Fruit fly (Drosophila melanogaster) S2 (cell line): ENCODE data around the gene RpS13.

ENCODE experiments used
- CG8478 ChIP-seq: fragments of >200 bp; optimal IDR thresholded peaks from 2 replicates; lab custom pipeline; 2018
- CTCF ChIP-seq, 2 experiments: fragments of >200 bp; optimal IDR thresholded peaks; 2 replicates each; lab custom pipeline; 2018

Gene RpS13

DNA sequence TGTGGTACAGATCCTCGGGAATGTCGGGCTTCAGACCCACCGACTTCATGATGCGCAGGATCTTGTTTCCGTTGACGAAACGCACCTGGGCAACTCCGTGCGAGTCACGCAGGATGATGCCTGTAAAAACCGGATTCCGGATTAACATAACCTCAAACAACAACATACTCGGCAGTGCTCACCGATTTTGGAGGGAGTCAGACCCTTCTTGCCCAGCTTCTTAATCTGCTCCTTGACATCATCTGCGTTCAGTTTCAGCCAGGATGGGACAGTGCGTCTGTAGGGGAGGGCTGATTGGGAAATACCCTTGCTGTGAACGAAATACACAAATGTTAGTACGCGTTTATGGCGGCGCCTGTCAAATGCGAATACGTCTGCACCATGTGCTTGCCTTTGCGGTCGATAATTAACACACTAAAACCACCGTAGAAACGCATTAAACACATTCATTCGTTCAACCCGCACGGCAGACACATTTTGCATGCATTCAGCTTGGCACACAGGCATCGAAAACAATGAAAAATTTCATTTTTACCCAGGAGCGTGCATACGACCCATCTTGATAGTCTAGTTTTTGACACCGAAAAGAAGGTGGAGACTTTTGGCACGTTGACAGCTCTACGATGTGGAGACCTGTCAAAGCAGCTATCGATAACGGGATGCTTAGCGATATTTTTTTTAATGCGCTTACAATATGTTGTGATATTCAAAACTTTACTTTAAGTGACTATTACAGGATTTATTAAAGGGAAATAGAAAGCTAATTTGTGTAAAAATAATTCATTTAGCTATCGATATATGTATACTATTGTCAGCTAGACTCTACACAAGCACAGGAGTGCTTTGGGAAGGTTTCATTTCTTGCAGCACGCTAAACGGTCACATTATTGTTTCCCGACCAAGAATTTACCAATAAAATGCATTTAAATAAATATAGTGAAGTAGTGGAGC lies at the start of gene RpS13, which contains the start of gene CSN8:
Gene RpS13, minus strand, starts transcription at position 657 of the 951 bp plus-strand sequence.
Gene CSN8, plus strand, starts transcription at position 850 of the 951 bp plus-strand sequence.
- TF ChIP-seq CG8478 (lab: Kevin White, UChicago), result no peak
- TF ChIP-seq CTCF (optimal IDR thresholded peaks at IDR 0.05; lab: Kevin White, UChicago), result no peak

DNA sequence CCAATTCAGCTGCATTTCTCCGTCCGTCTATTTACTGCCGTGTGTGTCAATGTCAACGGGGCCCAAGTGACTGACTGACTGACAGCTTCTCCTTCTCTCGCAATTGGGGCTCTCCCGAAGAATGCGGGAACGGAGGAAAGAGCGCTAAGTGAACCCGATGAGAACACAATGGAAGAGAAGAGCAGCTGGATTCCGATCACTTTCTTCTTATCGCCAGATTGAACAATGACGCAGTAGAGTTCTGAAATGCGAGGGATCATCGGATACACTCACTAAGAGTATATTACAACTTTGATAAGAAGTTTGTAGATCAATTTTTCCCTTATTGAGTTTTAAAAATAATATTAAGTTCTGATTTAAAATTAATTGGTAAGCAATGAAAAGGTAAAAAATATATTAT lies 47.1 kb upstream of the RpS13 start, which contains the start of gene Naglu:
Gene Naglu, minus strand, starts transcription at position 339 of the 400 bp plus-strand sequence.
- TF ChIP-seq CTCF (optimal IDR thresholded peaks at IDR 0.05; lab: Kevin White, UChicago), result no peak
- no peak for TF ChIP-seq CG8478 (lab: Kevin White, UChicago)

DNA sequence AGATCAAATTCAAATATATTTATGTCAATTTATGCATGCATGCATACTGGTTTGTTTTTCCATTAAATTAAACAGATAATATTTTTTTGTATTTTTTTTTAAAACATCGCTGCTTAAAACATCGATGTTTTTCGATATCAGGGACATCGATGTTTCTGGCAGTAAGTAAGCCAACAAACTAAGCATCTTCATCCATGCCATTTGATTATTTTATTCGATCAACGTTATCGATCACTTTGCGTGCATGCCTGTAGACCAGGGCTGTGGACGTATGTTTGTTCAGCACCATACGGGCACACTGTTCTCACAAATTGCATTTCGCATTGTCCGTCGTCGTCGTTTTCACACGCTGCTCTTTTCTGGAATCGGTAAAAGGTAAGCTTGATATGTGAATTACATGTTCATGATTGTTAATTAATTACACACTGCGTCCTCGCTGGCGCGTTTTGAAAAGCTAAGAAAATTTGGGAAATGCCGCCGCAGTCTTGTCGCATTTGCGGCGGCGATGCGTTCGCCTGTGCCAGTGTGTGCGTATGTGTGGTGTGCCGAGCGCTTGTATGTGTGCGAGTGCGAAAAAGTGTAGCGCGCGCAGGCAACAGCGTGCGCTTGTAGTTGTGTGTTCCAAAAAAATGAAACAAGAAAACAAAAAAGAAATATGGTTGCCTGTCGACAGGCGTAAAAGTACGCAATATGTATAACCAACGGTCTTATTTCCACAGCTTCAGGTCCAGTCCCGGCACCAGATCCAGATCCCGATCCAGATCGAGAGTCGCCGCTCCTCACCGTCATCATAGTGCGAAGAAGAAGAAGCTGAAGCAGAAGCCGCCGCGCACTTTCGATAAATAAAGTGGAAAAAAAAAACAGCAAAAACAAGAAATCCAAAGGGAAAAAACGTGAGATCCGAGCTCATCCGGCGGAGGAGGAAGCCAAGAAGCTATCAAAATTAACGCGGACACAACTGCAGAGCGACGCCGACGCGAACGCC lies 39.1 kb upstream of the RpS13 start, which contains the start of gene emb:
Gene emb, plus strand, starts transcription at position 288 of the 985 bp plus-strand sequence.
- no peak for TF ChIP-seq CG8478 (lab: Kevin White, UChicago)
- TF ChIP-seq CTCF (optimal IDR thresholded peaks at IDR 0.05; lab: Kevin White, UChicago), result peak; percentile 8 to 46

DNA sequence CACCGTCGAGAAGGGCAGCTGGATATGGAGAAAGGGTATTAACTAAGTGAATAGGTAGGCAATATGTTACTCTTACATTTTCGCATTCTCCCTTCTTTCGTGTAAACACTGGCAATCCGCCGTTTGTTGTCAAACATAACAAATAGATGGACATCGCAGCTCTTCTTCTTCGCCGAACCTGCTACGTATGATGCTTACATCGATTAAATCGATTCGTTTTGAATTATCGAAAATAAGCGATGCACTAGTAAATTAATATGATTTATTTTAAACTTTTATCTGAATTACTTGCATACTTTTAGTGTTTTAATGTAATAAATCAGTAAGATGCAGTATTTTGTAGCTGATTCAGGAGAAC lies 38.4 kb upstream of the RpS13 start, which contains the start of gene fy:
Gene fy, minus strand, starts transcription at position 353 of the 358 bp plus-strand sequence.
- TF ChIP-seq CTCF (optimal IDR thresholded peaks at IDR 0.05; lab: Kevin White, UChicago), result no peak
- no peak for TF ChIP-seq CG8478 (lab: Kevin White, UChicago)

DNA sequence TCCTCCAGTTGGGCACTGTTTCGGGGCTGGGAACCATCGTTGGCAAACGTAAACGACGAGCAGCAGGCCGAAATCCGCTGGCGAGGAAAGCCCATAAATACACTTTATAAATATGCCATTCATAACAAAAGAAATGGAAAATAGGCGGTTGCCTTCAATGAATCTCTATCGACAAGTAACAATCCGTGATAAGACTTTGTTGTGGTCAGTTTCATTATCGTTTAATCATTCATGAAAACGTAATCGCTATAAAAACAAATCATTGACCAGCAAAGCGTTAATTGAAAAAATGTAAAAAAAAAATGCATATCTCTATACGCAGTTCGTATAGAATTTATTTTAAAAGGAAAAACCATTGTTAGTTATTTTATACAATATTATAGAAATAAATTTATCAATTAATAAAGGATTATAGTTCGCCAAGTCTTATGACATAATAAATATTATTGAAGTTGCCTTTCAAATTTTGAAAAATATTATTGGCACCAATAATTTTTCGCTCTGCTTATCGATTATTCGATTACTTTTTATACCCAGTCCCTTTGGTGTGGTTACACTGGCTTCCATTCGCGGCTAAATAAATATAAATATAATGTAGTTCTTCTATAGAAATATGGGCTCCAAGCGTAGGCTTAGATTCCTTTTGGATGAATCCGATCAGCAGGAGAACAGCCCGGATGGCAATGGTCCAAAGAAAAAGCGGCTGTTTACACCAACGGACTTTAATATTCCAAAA lies 35.6 kb upstream of the RpS13 start, which contains the start of gene CG31898:
Gene CG31898, plus strand, starts transcription at position 559 of the 736 bp plus-strand sequence.
- TF ChIP-seq CG8478 (lab: Kevin White, UChicago), result no peak
- TF ChIP-seq CTCF (optimal IDR thresholded peaks at IDR 0.05; lab: Kevin White, UChicago), result no peak

DNA sequence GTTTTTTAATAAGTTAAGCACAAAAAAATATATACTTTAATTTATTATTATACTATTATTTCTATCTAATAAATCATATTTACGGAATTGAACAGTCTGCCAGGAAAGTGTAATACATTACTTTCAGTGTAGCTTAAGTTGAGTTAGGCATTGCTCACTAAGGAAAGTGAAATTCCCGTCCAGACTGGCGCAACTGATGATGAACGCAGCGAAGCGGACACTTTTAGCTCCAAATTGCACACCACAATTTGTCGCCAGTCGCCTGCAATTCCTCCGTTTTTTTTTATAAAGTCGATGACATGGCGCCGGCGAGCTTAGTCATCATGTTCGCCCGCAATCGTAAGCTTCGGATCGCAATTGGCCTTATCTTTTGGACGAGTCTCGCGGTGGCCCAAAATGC lies 34.3 kb upstream of the RpS13 start, which contains the start of gene CG13386:
Gene CG13386, plus strand, starts transcription at position 301 of the 400 bp plus-strand sequence.
- TF ChIP-seq CTCF (optimal IDR thresholded peaks at IDR 0.05; lab: Kevin White, UChicago) (no peak), CG8478 (lab: Kevin White, UChicago) (no peak)

DNA sequence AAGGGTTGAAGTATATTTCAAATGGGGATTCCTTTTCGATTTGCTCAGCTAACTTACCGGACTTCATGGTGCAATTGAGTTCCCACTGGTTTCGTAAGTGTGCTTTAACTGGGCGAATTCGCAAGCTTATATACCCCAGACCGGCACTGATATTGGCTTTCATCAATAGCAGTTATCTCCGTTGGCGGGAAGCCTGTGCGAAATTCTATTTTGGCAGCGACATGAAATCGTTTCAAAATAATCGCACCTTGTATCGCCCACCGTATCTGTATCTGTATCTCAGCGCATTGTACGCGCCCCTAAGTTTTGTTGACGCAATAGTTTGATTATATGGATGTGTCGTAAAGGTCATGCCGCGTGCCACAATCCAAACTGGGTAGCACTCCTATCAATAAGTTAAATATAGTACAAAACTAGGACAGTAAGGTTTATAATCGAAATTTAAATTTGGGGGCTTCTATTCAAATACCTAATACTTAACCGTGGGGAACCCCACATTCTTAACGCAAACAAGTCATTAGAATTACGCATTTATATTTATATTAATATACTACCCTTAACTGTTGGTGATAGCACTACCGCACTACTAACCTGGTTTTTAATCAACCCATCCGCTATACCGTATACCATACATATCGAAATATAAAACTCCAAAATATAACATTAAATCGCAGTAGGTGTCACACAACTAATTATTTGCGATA lies 31.7 kb upstream of the RpS13 start, which contains the start of the genes Peritrophin-15a and CG13385:
Gene Peritrophin-15a, minus strand, starts transcription at position 101 of the 704 bp plus-strand sequence.
Gene CG13385, plus strand, starts transcription at position 654 of the 704 bp plus-strand sequence.
- TF ChIP-seq CTCF (optimal IDR thresholded peaks at IDR 0.05; lab: Kevin White, UChicago), result no peak
- TF ChIP-seq CG8478 (lab: Kevin White, UChicago), result no peak

DNA sequence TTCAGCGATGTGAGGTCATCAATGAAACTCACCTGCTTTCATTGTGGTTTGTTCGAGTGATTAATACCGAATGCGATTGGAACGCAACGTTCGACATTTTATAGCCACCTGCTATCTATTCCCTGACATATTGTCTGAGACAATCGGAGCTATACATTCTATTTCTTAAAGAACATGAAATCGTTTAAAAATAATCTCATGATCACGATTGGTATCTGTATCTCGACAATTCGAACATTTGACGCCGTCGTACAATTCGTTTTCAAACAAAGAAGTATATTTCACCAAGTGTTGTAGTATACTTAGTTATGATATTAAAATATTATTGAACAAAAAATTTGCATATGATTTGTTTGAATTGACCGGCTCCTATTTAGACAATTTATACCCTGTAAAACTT lies 30.4 kb upstream of the RpS13 start, which contains the start of gene Peritrophin-15b:
Gene Peritrophin-15b, minus strand, starts transcription at position 101 of the 400 bp plus-strand sequence.
- no peak for TF ChIP-seq CTCF (optimal IDR thresholded peaks at IDR 0.05; lab: Kevin White, UChicago)
- TF ChIP-seq CG8478 (lab: Kevin White, UChicago), result no peak

DNA sequence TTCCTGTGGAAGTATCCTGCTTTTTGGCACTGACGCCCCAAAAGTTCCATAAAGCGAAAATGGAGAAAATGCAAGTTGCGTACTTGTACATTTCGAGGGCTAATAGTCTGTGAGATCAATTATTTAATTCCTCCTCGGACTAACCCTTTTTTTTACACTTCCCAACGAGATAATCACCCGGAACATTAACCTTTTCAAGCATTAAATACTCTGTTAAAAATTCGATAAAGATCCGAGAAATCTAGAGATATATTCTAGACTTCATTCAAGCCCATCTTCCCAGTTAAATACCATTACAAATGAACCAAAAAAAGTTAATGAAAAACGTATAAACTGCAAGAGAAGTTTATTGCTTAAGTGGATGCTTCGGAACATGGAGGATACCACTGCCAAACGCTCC lies 29.7 kb upstream of the RpS13 start, which contains the start of gene lectin-29Ca:
Gene lectin-29Ca, minus strand, starts transcription at position 101 of the 400 bp plus-strand sequence.
- no peak for TF ChIP-seq CTCF (optimal IDR thresholded peaks at IDR 0.05; lab: Kevin White, UChicago)
- no peak for TF ChIP-seq CG8478 (lab: Kevin White, UChicago)

DNA sequence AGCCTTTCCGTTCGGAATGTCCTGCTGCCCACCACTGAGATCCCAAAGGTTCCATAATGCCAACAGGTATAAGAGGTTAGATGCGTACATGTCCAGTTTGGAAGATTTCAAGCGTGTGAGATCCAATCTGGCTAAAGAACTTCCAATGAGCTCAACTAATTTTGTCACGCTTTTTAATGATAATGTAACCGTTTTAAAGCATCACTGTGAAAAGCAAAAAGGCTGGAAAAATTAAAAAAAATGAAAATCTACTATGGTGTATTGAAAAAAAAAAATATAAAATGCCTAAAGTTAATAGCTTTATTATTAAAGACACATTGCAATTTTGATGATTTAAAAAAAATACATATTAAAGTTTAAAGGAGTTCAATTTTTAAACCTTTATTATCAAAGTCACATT lies 28.7 kb upstream of the RpS13 start, which contains the start of gene Acp29AB:
Gene Acp29AB, minus strand, starts transcription at position 101 of the 400 bp plus-strand sequence.
- TF ChIP-seq CG8478 (lab: Kevin White, UChicago), result no peak
- no peak for TF ChIP-seq CTCF (optimal IDR thresholded peaks at IDR 0.05; lab: Kevin White, UChicago)

DNA sequence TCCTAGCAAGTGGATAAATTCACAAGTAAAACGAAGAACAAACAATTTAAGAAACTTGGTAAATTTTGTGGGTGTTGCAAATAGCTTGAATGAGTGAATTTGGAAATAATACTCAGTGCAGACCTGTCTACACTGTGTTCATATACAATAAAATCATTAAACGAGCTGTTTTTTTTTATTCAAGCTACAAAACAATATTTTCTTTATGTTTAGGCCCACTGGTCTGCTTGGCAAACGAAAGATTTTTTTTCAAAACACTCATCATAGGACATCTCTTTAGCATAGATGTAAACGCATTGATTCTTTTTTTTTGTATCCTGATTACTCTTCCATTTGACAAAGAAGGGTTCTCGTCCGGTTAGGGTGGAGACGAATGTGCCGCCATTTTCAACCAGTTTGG lies 27.8 kb upstream of the RpS13 start, which contains the start of gene CG42820:
Gene CG42820, minus strand, starts transcription at position 101 of the 400 bp plus-strand sequence.
- TF ChIP-seq CTCF (optimal IDR thresholded peaks at IDR 0.05; lab: Kevin White, UChicago) (no peak), CG8478 (lab: Kevin White, UChicago) (no peak)

DNA sequence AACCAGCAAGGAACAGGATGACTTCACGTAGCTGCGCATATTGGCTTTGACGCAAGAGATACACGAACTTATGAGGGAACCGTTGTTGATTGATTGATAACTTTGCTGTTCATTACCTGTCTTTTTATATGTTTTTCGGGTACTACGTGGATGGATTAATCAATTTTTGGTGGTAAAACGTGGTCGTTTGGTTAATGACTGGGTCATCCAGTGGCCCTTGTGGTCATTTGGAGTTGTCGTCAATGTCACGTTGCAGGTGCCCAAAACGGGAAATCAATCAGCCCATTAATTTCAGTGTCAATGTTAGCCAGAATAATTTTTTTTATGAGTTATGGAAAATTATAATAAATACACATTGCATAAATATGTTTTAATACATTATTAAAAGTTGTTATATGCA lies 24.8 kb upstream of the RpS13 start, which contains the start of gene CG42819:
Gene CG42819, minus strand, starts transcription at position 101 of the 400 bp plus-strand sequence.
- no peak for TF ChIP-seq CG8478 (lab: Kevin White, UChicago)
- TF ChIP-seq CTCF (optimal IDR thresholded peaks at IDR 0.05; lab: Kevin White, UChicago), result no peak
